Worm (Caenorhabditis elegans) whole organism, L4 larva: ENCODE data around the gene col-126.
A peak's percentile ranks its signal among the peaks of the same experiment; 100 is the strongest.

Experiments
- F10B5.3 ChIP-seq: sonication (generic microtip); optimal IDR thresholded peaks from 2 replicates; lab custom pipeline; 2016; ENCODE audit warnings: mild to moderate bottlenecking, missing genetic modification characterization, missing compliant biosample characterization
- R02D3.7 ChIP-seq: fragments of 150-350 bp; sonication (generic microtip); optimal IDR thresholded peaks from 3 replicates; lab custom pipeline; 2014; ENCODE audit warnings: missing biosample characterization, missing genetic modification characterization
- Y5F2A.4 ChIP-seq: fragments of 200-800 bp; sonication (Bioruptor generic); optimal IDR thresholded peaks from 2 replicates; lab custom pipeline; 2018; ENCODE audit warnings: mild to moderate bottlenecking, missing genetic modification characterization, missing compliant biosample characterization
- aly-2 ChIP-seq: sonication (generic microtip); optimal IDR thresholded peaks from 2 replicates; lab custom pipeline; 2018; ENCODE audit warnings: missing biosample characterization, missing genetic modification characterization
- ama-1 ChIP-seq: fragments of 150-350 bp; optimal IDR thresholded peaks from 2 replicates; lab custom pipeline; 2014; ENCODE audit warnings: inconsistent platforms, mixed read lengths
- arid-1 ChIP-seq: fragments of 200-800 bp; sonication (Bioruptor generic); conservative IDR thresholded peaks from 2 replicates; pipeline ENCODE4 v1.3.6; 2022; ENCODE audit warnings: missing genetic modification reagents, missing genetic modification characterization, missing compliant biosample characterization
- ceh-20 ChIP-seq: fragments of 200-800 bp; sonication (Bioruptor generic); IDR thresholded peaks from 2 replicates; pipeline ENCODE4 v1.3.6; 2022; ENCODE audit warnings: missing genetic modification reagents, missing genetic modification characterization, missing compliant biosample characterization
- ceh-32 ChIP-seq: sonication (generic microtip); optimal IDR thresholded peaks from 2 replicates; lab custom pipeline; 2016; ENCODE audit warnings: mild to moderate bottlenecking, missing genetic modification characterization, missing compliant biosample characterization; ENCODE audit not compliant: poor library complexity
- ceh-62 ChIP-seq: sonication (generic microtip); optimal IDR thresholded peaks from 2 replicates; lab custom pipeline; 2017; ENCODE audit warnings: missing biosample characterization, missing genetic modification characterization
- ceh-82 ChIP-seq: sonication (generic microtip); optimal IDR thresholded peaks from 2 replicates; lab custom pipeline; 2017; ENCODE audit warnings: missing biosample characterization, missing genetic modification characterization
- ctbp-1 ChIP-seq: fragments of 200-800 bp; sonication (Bioruptor generic); IDR thresholded peaks from 2 replicates; pipeline ENCODE4 v1.3.6; 2022; ENCODE audit warnings: missing genetic modification reagents, missing genetic modification characterization, missing compliant biosample characterization
- daf-16 ChIP-seq, 3 experiments: sonication (generic microtip); optimal IDR thresholded peaks; 2 replicates each; lab custom pipeline; 2016 to 2017; ENCODE audit warnings: missing genetic modification characterization in 3 of 3, missing genetic modification reagents in 3 of 3, mild to moderate bottlenecking in 2 of 3, missing compliant biosample characterization in 2 of 3, missing biosample characterization in 1 of 3, moderate library complexity in 1 of 3
- dmd-6 ChIP-seq: fragments of 200-800 bp; sonication (Bioruptor generic); IDR thresholded peaks from 2 replicates; pipeline ENCODE4 v1.3.6; 2022; ENCODE audit warnings: missing genetic modification reagents, missing genetic modification characterization, missing compliant biosample characterization
- dmd-8 ChIP-seq: fragments of 200-800 bp; sonication (Bioruptor generic); IDR thresholded peaks from 2 replicates; pipeline ENCODE4 v1.3.6; 2022; ENCODE audit warnings: missing genetic modification characterization, missing compliant biosample characterization
- dpl-1 ChIP-seq: fragments of 150-350 bp; optimal IDR thresholded peaks from 2 replicates; lab custom pipeline; 2014; ENCODE audit warnings: missing biosample characterization, missing genetic modification reagents, missing genetic modification characterization
- dve-1 ChIP-seq: sonication (generic microtip); optimal IDR thresholded peaks from 2 replicates; lab custom pipeline; 2017; ENCODE audit warnings: antibody characterized with exemption, mild to moderate bottlenecking, missing genetic modification characterization, missing compliant biosample characterization; ENCODE audit not compliant: insufficient read depth
- egl-43 ChIP-seq: fragments of 200-800 bp; sonication (Bioruptor generic); IDR thresholded peaks from 2 replicates; pipeline ENCODE4 v1.3.6; 2022; ENCODE audit warnings: missing genetic modification reagents, missing genetic modification characterization, missing compliant biosample characterization
- hlh-11 ChIP-seq: fragments of 200-800 bp; sonication (Bioruptor generic); optimal IDR thresholded peaks from 2 replicates; lab custom pipeline; 2018; ENCODE audit warnings: mild to moderate bottlenecking, missing genetic modification characterization, missing compliant biosample characterization
- hlh-30 ChIP-seq: sonication (generic microtip); optimal IDR thresholded peaks from 2 replicates; lab custom pipeline; 2017; ENCODE audit warnings: antibody characterized with exemption, mild to moderate bottlenecking, missing genetic modification characterization, missing compliant biosample characterization; ENCODE audit not compliant: insufficient read depth
- lim-7 ChIP-seq: fragments of 200-800 bp; sonication (Bioruptor generic); IDR thresholded peaks from 2 replicates; pipeline ENCODE4 v1.3.6; 2022; ENCODE audit warnings: missing genetic modification characterization, missing compliant biosample characterization
- lin-1 ChIP-seq: fragments of 200-800 bp; sonication (Bioruptor generic); IDR thresholded peaks from 2 replicates; pipeline ENCODE4 v1.3.6; 2022; ENCODE audit warnings: missing genetic modification reagents, missing genetic modification characterization, missing compliant biosample characterization
- lin-13 ChIP-seq: fragments of 150-350 bp; optimal IDR thresholded peaks from 2 replicates; lab custom pipeline; 2014; ENCODE audit warnings: missing biosample characterization, missing genetic modification reagents, missing genetic modification characterization
- lin-39 ChIP-seq: fragments of 150-350 bp; optimal IDR thresholded peaks from 2 replicates; lab custom pipeline; 2014; ENCODE audit warnings: missing biosample characterization, missing genetic modification reagents, missing genetic modification characterization
- lir-3 ChIP-seq: sonication (generic microtip); optimal IDR thresholded peaks from 2 replicates; lab custom pipeline; 2016; ENCODE audit warnings: mild to moderate bottlenecking, missing genetic modification characterization, missing compliant biosample characterization
- lsy-2 ChIP-seq, 2 experiments: fragments of 150-350 bp in 1 of 2; sonication (generic microtip) in 1 of 2; optimal IDR thresholded peaks; 2 replicates each; lab custom pipeline; 2014 to 2017; ENCODE audit warnings: missing biosample characterization in 2 of 2, missing genetic modification characterization in 2 of 2
- mep-1 ChIP-seq: fragments of 150-350 bp; sonication (generic microtip); optimal IDR thresholded peaks from 3 replicates; lab custom pipeline; 2014; ENCODE audit warnings: missing biosample characterization, missing genetic modification characterization
- mes-2 ChIP-seq: sonication (generic microtip); optimal IDR thresholded peaks from 2 replicates; lab custom pipeline; 2016; ENCODE audit warnings: missing genotype, mild to moderate bottlenecking, missing genetic modification characterization, missing compliant biosample characterization; ENCODE audit not compliant: poor library complexity, severe bottlenecking
- mxl-3 ChIP-seq: fragments of 200-800 bp; sonication (Bioruptor generic); optimal IDR thresholded peaks from 2 replicates; lab custom pipeline; 2018; ENCODE audit warnings: mild to moderate bottlenecking, missing genetic modification characterization, missing compliant biosample characterization
- nhr-10 ChIP-seq: fragments of 150-350 bp; optimal IDR thresholded peaks from 2 replicates; lab custom pipeline; 2014; ENCODE audit warnings: missing biosample characterization, missing genetic modification characterization
- nhr-102 ChIP-seq: sonication (generic microtip); optimal IDR thresholded peaks from 2 replicates; lab custom pipeline; 2016; ENCODE audit warnings: mild to moderate bottlenecking, missing genetic modification characterization, moderate library complexity, missing compliant biosample characterization
- nhr-11 ChIP-seq: fragments of 150-350 bp; optimal IDR thresholded peaks from 2 replicates; lab custom pipeline; 2014; ENCODE audit warnings: missing biosample characterization, missing genetic modification characterization
- nhr-28 ChIP-seq: fragments of 150-350 bp; optimal IDR thresholded peaks from 2 replicates; lab custom pipeline; 2014; ENCODE audit warnings: missing biosample characterization, missing genetic modification characterization
- nhr-6 ChIP-seq: fragments of 150-350 bp; optimal IDR thresholded peaks from 2 replicates; lab custom pipeline; 2014; ENCODE audit warnings: missing biosample characterization, missing genetic modification characterization
- nhr-77 ChIP-seq: fragments of 150-350 bp; optimal IDR thresholded peaks from 2 replicates; lab custom pipeline; 2014; ENCODE audit warnings: missing biosample characterization, missing genetic modification characterization
- php-3 ChIP-seq: fragments of 200-800 bp; sonication (Bioruptor generic); IDR thresholded peaks from 2 replicates; pipeline ENCODE4 v1.3.6; 2022; ENCODE audit warnings: missing genetic modification reagents, missing genetic modification characterization, missing compliant biosample characterization
- pqm-1 ChIP-seq: sonication (generic microtip); optimal IDR thresholded peaks from 2 replicates; lab custom pipeline; 2017; ENCODE audit warnings: missing biosample characterization, missing genetic modification characterization
- rbr-2 ChIP-seq: sonication (generic microtip); optimal IDR thresholded peaks from 2 replicates; lab custom pipeline; 2016; ENCODE audit warnings: missing genotype, missing genetic modification characterization, missing compliant biosample characterization
- set-16 ChIP-seq: fragments of 200-800 bp; sonication (Bioruptor generic); IDR thresholded peaks from 2 replicates; pipeline ENCODE4 v1.3.6; 2022; ENCODE audit warnings: missing genetic modification reagents, missing genetic modification characterization, missing compliant biosample characterization
- skn-1 ChIP-seq: fragments of 150-350 bp; optimal IDR thresholded peaks from 2 replicates; lab custom pipeline; 2014; ENCODE audit warnings: missing biosample characterization, missing genetic modification characterization
- tra-1 ChIP-seq: fragments of 200-800 bp; sonication (Bioruptor generic); IDR thresholded peaks from 2 replicates; pipeline ENCODE4 v1.3.6; 2022; ENCODE audit warnings: missing genetic modification reagents, missing genetic modification characterization, missing compliant biosample characterization
- unc-130 ChIP-seq: sonication (generic microtip); optimal IDR thresholded peaks from 2 replicates; lab custom pipeline; 2016; ENCODE audit warnings: missing genetic modification reagents, missing genetic modification characterization, missing compliant biosample characterization
- zip-2 ChIP-seq: fragments of 150-350 bp; optimal IDR thresholded peaks from 2 replicates; lab custom pipeline; 2014; ENCODE audit warnings: missing biosample characterization, missing genetic modification characterization

col-126 gene

DNA sequence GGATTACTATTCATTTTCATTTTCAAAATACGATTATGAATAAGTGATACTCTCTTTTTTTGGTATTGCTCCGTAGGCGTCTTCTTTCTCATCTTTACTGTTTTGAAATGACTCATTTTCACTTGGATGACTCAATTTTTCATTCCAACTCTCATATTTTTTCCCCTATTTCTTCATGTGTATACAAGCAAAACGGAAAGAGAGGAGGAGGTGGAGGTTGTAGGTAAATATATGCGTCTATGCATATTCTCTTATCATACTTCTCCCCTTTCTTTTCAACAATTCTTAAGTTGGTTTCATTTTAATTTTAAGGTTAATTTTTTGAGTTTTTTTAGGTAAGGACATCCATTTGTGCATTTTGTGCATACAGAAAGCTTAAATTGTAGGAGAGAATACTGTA lies 22.9 kb downstream of the col-126 start:
- TF ChIP-seq dve-1 (tag; lab: Kevin White, UChicago) = peak; percentile 49
- no peak for TF ChIP-seq lin-39 (tag; lab: Kevin White, UChicago)
- TF ChIP-seq daf-16 (GFP tag; optimal IDR thresholded peaks at IDR 0.05; lab: Kevin White, UChicago) = no peak
- TF ChIP-seq daf-16 (tag; optimal IDR thresholded peaks at IDR 0.05; lab: Kevin White, UChicago) = peak; percentile 59
- TF ChIP-seq, all 104 proteins: peak for 2

DNA sequence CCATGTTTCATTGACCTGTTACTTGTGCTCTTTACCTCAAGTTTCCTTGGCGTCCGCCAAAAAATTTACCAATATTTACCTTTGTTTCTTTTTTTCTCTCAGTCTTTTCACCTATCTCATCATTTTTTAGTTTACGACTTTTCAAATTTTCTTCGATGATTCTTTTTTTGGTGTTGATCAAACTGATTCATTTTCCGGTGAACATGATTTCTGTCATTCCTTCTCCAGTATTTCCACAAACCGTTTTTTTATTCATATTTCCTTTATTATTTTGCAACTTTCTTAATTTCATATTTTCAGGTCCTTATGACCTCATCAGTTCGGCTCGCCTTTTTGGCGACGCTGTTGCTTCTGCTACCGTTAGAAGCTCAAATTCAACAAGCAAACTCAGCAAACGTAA lies 24.3 kb downstream of the col-126 start, which contains the start of gene F54D1.6:
F54D1.6 (plus strand) TSS at position 301 of the 400 bp plus-strand sequence.
- no peak for TF ChIP-seq unc-130 (GFP tag; lab: Kevin White, UChicago)
- TF ChIP-seq daf-16 (GFP tag; optimal IDR thresholded peaks at IDR 0.05; lab: Kevin White, UChicago) = no peak
- TF ChIP-seq daf-16 (tag; optimal IDR thresholded peaks at IDR 0.05; lab: Kevin White, UChicago) = peak; percentile 17

DNA sequence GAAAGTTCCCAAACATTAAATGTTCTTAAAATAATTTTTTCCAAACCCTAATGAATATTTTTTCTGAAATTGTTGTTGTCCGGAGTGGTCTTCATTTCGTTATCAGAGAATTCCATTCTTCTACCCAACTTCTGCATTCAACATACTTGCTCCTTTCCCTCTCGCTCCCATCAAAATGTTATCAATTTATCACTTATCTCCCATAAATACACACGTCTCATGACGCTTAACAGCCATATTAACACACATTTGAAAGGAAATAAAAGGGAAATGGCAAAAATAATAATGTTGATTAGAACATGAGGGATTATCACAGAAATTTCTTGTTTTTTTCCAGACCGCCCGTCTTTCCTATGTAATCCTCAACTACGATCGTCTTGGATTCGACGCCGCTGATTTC lies 25.8 kb downstream of the col-126 start:
- TF ChIP-seq pqm-1 (tag; lab: Kevin White, UChicago) (peak; percentile 99), lsy-2 (tag; optimal IDR thresholded peaks at IDR 0.05; lab: Kevin White, UChicago) (no peak), tra-1 (peak; percentile 62), ceh-82 (tag; lab: Kevin White, UChicago) (no peak), mxl-3 (GFP tag; lab: Kevin White, UChicago) (peak; percentile 36), ceh-20 (GFP tag; lab: Robert Waterston, UW) (no peak), ctbp-1 (GFP tag; lab: Robert Waterston, UW) (no peak), mep-1 (tag; lab: Kevin White, UChicago) (peak; percentile 37), nhr-102 (tag; lab: Kevin White, UChicago) (no peak), nhr-77 (peak; percentile 84), nhr-6 (tag; lab: Kevin White, UChicago) (peak; percentile 25), dve-1 (tag; lab: Kevin White, UChicago) (peak; percentile 90), hlh-30 (tag; lab: Kevin White, UChicago) (peak; percentile 33), skn-1 (tag; lab: Kevin White, UChicago) (no peak), mes-2 (tag; lab: Kevin White, UChicago) (peak; percentile 6), php-3 (peak; percentile 98), hlh-11 (tag; lab: Kevin White, UChicago) (peak; percentile 82), lin-1 (peak; percentile 57; the same call in 1 of the 2 replicates), dmd-6 (GFP tag; lab: Robert Waterston, UW) (peak; percentile 80), nhr-28 (peak; percentile 88), dmd-8 (GFP tag; lab: Robert Waterston, UW) (no peak), daf-16 (GFP tag; optimal IDR thresholded peaks at IDR 0.05; lab: Kevin White, UChicago) (no peak), daf-16 (tag; optimal IDR thresholded peaks at IDR 0.05; lab: Kevin White, UChicago) (peak; percentile 96), aly-2 (tag; lab: Kevin White, UChicago) (no peak), set-16 (GFP tag; lab: Robert Waterston, UW) (no peak), ceh-62 (tag; lab: Kevin White, UChicago) (no peak), ama-1 (lab: Kevin White, UChicago) (no peak), Y5F2A.4 (no peak), nhr-10 (no peak)

DNA sequence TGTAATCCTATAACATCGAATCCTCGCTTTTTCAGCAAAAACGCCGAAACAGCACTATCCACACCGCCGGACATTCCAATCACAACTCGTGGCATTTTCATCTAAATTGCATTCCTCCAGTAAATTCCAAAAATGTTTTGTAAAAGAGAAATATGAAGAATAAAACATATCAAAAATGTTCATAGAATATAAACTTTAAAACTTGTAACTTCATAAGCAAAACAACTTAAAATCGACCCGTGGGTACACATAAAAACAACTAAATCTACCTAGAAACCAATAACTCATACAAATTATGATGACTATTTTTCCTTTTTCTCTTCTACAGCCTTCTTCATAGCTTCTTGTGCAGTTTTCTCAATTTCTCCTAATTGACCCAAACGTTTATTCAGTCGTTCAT lies 33.6 kb downstream of the col-126 start, which contains the start of gene mttu-1:
mttu-1 (minus strand) TSS at position 101 of the 400 bp plus-strand sequence.
- no peak for TF ChIP-seq dpl-1 (GFP tag; lab: Kevin White, UChicago)
- TF ChIP-seq R02D3.7 (tag; lab: Kevin White, UChicago) = no peak
- TF ChIP-seq lir-3 (tag; lab: Kevin White, UChicago) = no peak
- TF ChIP-seq ceh-82 (tag; lab: Kevin White, UChicago) = no peak
- TF ChIP-seq nhr-28 = no peak
- TF ChIP-seq egl-43 (GFP tag; lab: Robert Waterston, UW) = no peak
- TF ChIP-seq ceh-32 (tag; lab: Kevin White, UChicago) = no peak
- no peak for TF ChIP-seq lin-13
- no peak for TF ChIP-seq rbr-2
- TF ChIP-seq lim-7 (GFP tag; lab: Robert Waterston, UW) = no peak
- no peak for TF ChIP-seq ceh-62 (tag; lab: Kevin White, UChicago)
- no peak for TF ChIP-seq F10B5.3
- no peak for TF ChIP-seq nhr-11
- TF ChIP-seq zip-2 = no peak
- no peak for TF ChIP-seq arid-1 (GFP tag; lab: Robert Waterston, UW)
- no peak for TF ChIP-seq dmd-6 (GFP tag; lab: Robert Waterston, UW)
